Worm (Caenorhabditis elegans) whole organism, L4/young adult: ENCODE measurements around the gene F16F9.4.

Experiments used
- W03F9.2 ChIP-seq: fragments of 150-350 bp; optimal IDR thresholded peaks from 2 replicates; lab custom pipeline; 2014; ENCODE audit warnings: missing biosample characterization, missing genetic modification characterization
- him-1 ChIP-seq: sonication (generic microtip); optimal IDR thresholded peaks from 2 replicates; lab custom pipeline; 2016; ENCODE audit warnings: missing genotype, missing genetic modification reagents, missing genetic modification characterization, missing compliant biosample characterization

DNA sequence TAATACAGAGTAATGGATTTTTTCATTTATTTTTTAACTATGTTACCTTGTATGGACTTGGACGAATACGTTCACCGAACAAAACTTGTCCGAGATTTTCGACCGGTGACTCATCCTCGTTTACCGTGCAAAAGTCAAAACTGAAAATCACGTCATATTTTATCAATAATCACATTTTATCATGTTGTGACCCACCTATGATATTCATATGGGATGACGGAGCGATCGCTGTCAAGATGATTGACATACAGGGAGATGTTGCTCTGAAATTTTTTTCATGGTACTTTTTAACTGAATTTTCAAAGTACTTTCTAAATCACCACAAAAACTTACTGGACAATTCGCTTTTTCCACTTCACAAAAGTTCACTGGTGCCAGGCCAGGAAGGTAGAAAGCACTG is 41.6 kb downstream of the F16F9.4 start:
- TF ChIP-seq him-1 (tag; lab: Kevin White, UChicago) (no peak), W03F9.2 (tag; lab: Kevin White, UChicago) (no peak)
